Worm (Caenorhabditis elegans) whole organism, L2 larva: ENCODE measurements around the gene pnk-4.

Experiments used
- C34F6.9 ChIP-seq: fragments of 150-350 bp; optimal IDR thresholded peaks from 2 replicates; lab custom pipeline; 2014; ENCODE audit warnings: missing biosample characterization, missing genetic modification characterization
- F13H6.1 ChIP-seq: sonication (generic microtip); optimal IDR thresholded peaks from 2 replicates; lab custom pipeline; 2016; ENCODE audit warnings: missing genetic modification characterization, missing compliant biosample characterization
- Y55F3AM.14 ChIP-seq: fragments of 200-800 bp; sonication (Bioruptor generic); optimal IDR thresholded peaks from 2 replicates; lab custom pipeline; 2018; ENCODE audit warnings: mild to moderate bottlenecking, missing genetic modification characterization, missing compliant biosample characterization
- ZK546.5 ChIP-seq: sonication (generic microtip); optimal IDR thresholded peaks from 2 replicates; lab custom pipeline; 2017; ENCODE audit warnings: missing biosample characterization, missing genetic modification characterization
- blmp-1 ChIP-seq: sonication (generic microtip); optimal IDR thresholded peaks from 2 replicates; lab custom pipeline; 2017; ENCODE audit warnings: missing genetic modification characterization, mild to moderate bottlenecking, missing compliant biosample characterization, antibody characterized with exemption, moderate library complexity; ENCODE audit not compliant: insufficient read depth
- ceh-16 ChIP-seq: fragments of 150-350 bp; optimal IDR thresholded peaks from 2 replicates; lab custom pipeline; 2014; ENCODE audit warnings: missing biosample characterization, missing genetic modification characterization
- crh-2 ChIP-seq: sonication (generic microtip); optimal IDR thresholded peaks from 2 replicates; lab custom pipeline; 2017; ENCODE audit warnings: missing biosample characterization, missing genetic modification characterization
- dmd-4 ChIP-seq: sonication (generic microtip); optimal IDR thresholded peaks from 2 replicates; lab custom pipeline; 2017; ENCODE audit warnings: missing biosample characterization, missing genetic modification characterization
- elt-3 ChIP-seq: sonication (generic microtip); optimal IDR thresholded peaks from 2 replicates; lab custom pipeline; 2017; ENCODE audit warnings: missing biosample characterization, missing genetic modification characterization
- fos-1 ChIP-seq: fragments of 150-350 bp; optimal IDR thresholded peaks from 2 replicates; lab custom pipeline; 2014; ENCODE audit warnings: missing biosample characterization, missing genetic modification characterization
- lin-11 ChIP-seq: fragments of 150-350 bp; sonication (generic microtip); optimal IDR thresholded peaks from 2 replicates; lab custom pipeline; 2014; ENCODE audit warnings: missing biosample characterization, missing genetic modification characterization, inconsistent platforms, mixed read lengths
- lin-39 ChIP-seq: fragments of 150-350 bp; optimal IDR thresholded peaks from 2 replicates; lab custom pipeline; 2014; ENCODE audit warnings: missing biosample characterization, missing genetic modification reagents, missing genetic modification characterization
- lsy-2 ChIP-seq, 2 experiments: fragments of 150-350 bp in 1 of 2; sonication (generic microtip) in 1 of 2; optimal IDR thresholded peaks; 2 replicates each; lab custom pipeline; 2014 to 2017; ENCODE audit warnings: missing biosample characterization in 2 of 2, missing genetic modification characterization in 2 of 2
- mdl-1 ChIP-seq, 2 experiments: fragments of 150-350 bp in 1 of 2; sonication (generic microtip) in 1 of 2; optimal IDR thresholded peaks; 2 replicates each; lab custom pipeline; 2017; ENCODE audit warnings: missing biosample characterization in 2 of 2, missing genetic modification characterization in 2 of 2
- nhr-129 ChIP-seq: fragments of 150-350 bp; optimal IDR thresholded peaks from 2 replicates; lab custom pipeline; 2014; ENCODE audit warnings: missing biosample characterization, missing genetic modification characterization
- nhr-23 ChIP-seq: fragments of 150-350 bp; optimal IDR thresholded peaks from 2 replicates; lab custom pipeline; 2014; ENCODE audit warnings: missing biosample characterization, missing genetic modification reagents, missing genetic modification characterization
- nhr-237 ChIP-seq: fragments of 150-350 bp; optimal IDR thresholded peaks from 2 replicates; lab custom pipeline; 2014; ENCODE audit warnings: missing biosample characterization, missing genetic modification characterization
- nhr-25 ChIP-seq: fragments of 150-350 bp; sonication (generic microtip); optimal IDR thresholded peaks from 3 replicates; lab custom pipeline; 2014; ENCODE audit warnings: missing biosample characterization, missing genetic modification characterization
- nhr-6 ChIP-seq: fragments of 150-350 bp; optimal IDR thresholded peaks from 2 replicates; lab custom pipeline; 2014; ENCODE audit warnings: missing biosample characterization, missing genetic modification characterization
- peb-1 ChIP-seq: fragments of 150-350 bp; optimal IDR thresholded peaks from 2 replicates; lab custom pipeline; 2014; ENCODE audit warnings: missing biosample characterization, missing genetic modification characterization
- sma-3 ChIP-seq: sonication (generic microtip); optimal IDR thresholded peaks from 2 replicates; lab custom pipeline; 2016; ENCODE audit warnings: missing genetic modification reagents, missing genetic modification characterization, missing compliant biosample characterization
- sma-9 ChIP-seq, 2 experiments: fragments of 150-350 bp in 1 of 2; sonication (generic microtip) in 1 of 2; optimal IDR thresholded peaks; 2 replicates each; lab custom pipeline; 2014 to 2016; ENCODE audit warnings: missing genetic modification characterization in 2 of 2, mild to moderate bottlenecking in 1 of 2, missing biosample characterization in 1 of 2, missing compliant biosample characterization in 1 of 2, missing genetic modification reagents in 1 of 2, moderate library complexity in 1 of 2
- snpc-4 ChIP-seq: fragments of 150-350 bp; optimal IDR thresholded peaks from 2 replicates; lab custom pipeline; 2014; ENCODE audit warnings: missing biosample characterization, missing genetic modification characterization
- unc-39 ChIP-seq: fragments of 150-350 bp; optimal IDR thresholded peaks from 2 replicates; lab custom pipeline; 2014; ENCODE audit warnings: missing biosample characterization, missing genetic modification characterization
- zag-1 ChIP-seq: fragments of 150-350 bp; optimal IDR thresholded peaks from 2 replicates; lab custom pipeline; 2014; ENCODE audit warnings: missing biosample characterization, missing genetic modification characterization
- ztf-11 ChIP-seq: sonication (generic microtip); optimal IDR thresholded peaks from 2 replicates; lab custom pipeline; 2017; ENCODE audit warnings: missing biosample characterization, missing genetic modification characterization
- ztf-4 ChIP-seq: fragments of 150-350 bp; optimal IDR thresholded peaks from 2 replicates; lab custom pipeline; 2014; ENCODE audit warnings: missing biosample characterization, missing genetic modification characterization

Gene pnk-4

ce11 chrX:5122369-5122768, 34.7 kb downstream of the pnk-4 start:
- no peak for TF ChIP-seq ZK546.5 (tag; lab: Kevin White, UChicago)
- peak; percentile 34 for TF ChIP-seq sma-9 (GFP tag; optimal IDR thresholded peaks at IDR 0.05; lab: Kevin White, UChicago)
- no peak for TF ChIP-seq sma-9 (tag; optimal IDR thresholded peaks at IDR 0.05; lab: Kevin White, UChicago)
- no peak for TF ChIP-seq snpc-4 (tag; lab: Kevin White, UChicago)
- TF ChIP-seq peb-1 (tag; lab: Kevin White, UChicago) = no peak
- no peak for TF ChIP-seq zag-1 (tag; lab: Kevin White, UChicago)
- peak; percentile 32 for TF ChIP-seq sma-3 (GFP tag; lab: Kevin White, UChicago)
- TF ChIP-seq nhr-23 (tag; lab: Kevin White, UChicago) = no peak
- no peak for TF ChIP-seq lin-39 (tag; lab: Kevin White, UChicago)

- TF ChIP-seq ceh-16 (tag; lab: Kevin White, UChicago) = peak; percentile 77
- TF ChIP-seq peb-1 (tag; lab: Kevin White, UChicago) = no peak
- no peak for TF ChIP-seq unc-39 (tag; lab: Kevin White, UChicago)
- peak; percentile 35 for TF ChIP-seq F13H6.1 (tag; lab: Kevin White, UChicago)
- TF ChIP-seq nhr-129 (tag; lab: Kevin White, UChicago) = peak; percentile 51
- peak; percentile 48 for TF ChIP-seq fos-1 (tag; lab: Kevin White, UChicago)
- no peak for TF ChIP-seq C34F6.9 (tag; lab: Kevin White, UChicago)
Measured at ce11 chrX:5122791-5123414, 35.3 kb downstream of the pnk-4 start.

- TF ChIP-seq lin-11 (tag; lab: Kevin White, UChicago) (no peak), elt-3 (tag; lab: Kevin White, UChicago) (no peak), zag-1 (tag; lab: Kevin White, UChicago) (no peak)
- TF ChIP-seq, all 48 proteins: peak for 0
Measured at ce11 chrX:5124288-5124687, 36.6 kb downstream of the pnk-4 start.

ce11 chrX:5129447-5129846, 41.8 kb downstream of the pnk-4 start:
- peak; percentile 20 for TF ChIP-seq sma-9 (GFP tag; optimal IDR thresholded peaks at IDR 0.05; lab: Kevin White, UChicago)
- no peak for TF ChIP-seq sma-9 (tag; optimal IDR thresholded peaks at IDR 0.05; lab: Kevin White, UChicago)
- TF ChIP-seq mdl-1 (tag; optimal IDR thresholded peaks at IDR 0.05; lab: Kevin White, UChicago) = no peak

- no peak for TF ChIP-seq Y55F3AM.14 (GFP tag; lab: Kevin White, UChicago)
Measured at ce11 chrX:5131760-5132159, 44.1 kb downstream of the pnk-4 start.

ce11 chrX:5133980-5134379, 46.3 kb downstream of the pnk-4 start, which contains the start of gene tbc-7:
TSS of gene tbc-7 (plus strand) at chrX:5134280.
- TF ChIP-seq lin-39 (tag; lab: Kevin White, UChicago) = no peak
- no peak for TF ChIP-seq nhr-6 (tag; lab: Kevin White, UChicago)
- TF ChIP-seq ceh-16 (tag; lab: Kevin White, UChicago) = no peak
- TF ChIP-seq lsy-2 (tag; optimal IDR thresholded peaks at IDR 0.05; lab: Kevin White, UChicago) = no peak
- TF ChIP-seq ztf-4 (tag; lab: Kevin White, UChicago) = no peak
- no peak for TF ChIP-seq nhr-25 (tag; lab: Kevin White, UChicago)
- no peak for TF ChIP-seq dmd-4 (tag; lab: Kevin White, UChicago)
- TF ChIP-seq mdl-1 (tag; optimal IDR thresholded peaks at IDR 0.05; lab: Kevin White, UChicago) = no peak
- no peak for TF ChIP-seq ztf-11
- no peak for TF ChIP-seq Y55F3AM.14 (GFP tag; lab: Kevin White, UChicago)
- TF ChIP-seq blmp-1 = no peak
- TF ChIP-seq, all 48 proteins: peak for 0

ce11 chrX:5135548-5135947, 47.9 kb downstream of the pnk-4 start:
- TF ChIP-seq nhr-237 (tag; lab: Kevin White, UChicago) = no peak
- TF ChIP-seq nhr-129 (tag; lab: Kevin White, UChicago) = peak; percentile 24
- TF ChIP-seq nhr-25 (tag; lab: Kevin White, UChicago) = peak; percentile 8
- TF ChIP-seq sma-3 (GFP tag; lab: Kevin White, UChicago) = peak; percentile 0
- peak; percentile 76 for TF ChIP-seq crh-2
